Worm (Caenorhabditis elegans) whole organism, young adult: ENCODE measurements around the gene srz-94.

Experiments
- B0035.1 ChIP-seq: sonication (generic microtip); optimal IDR thresholded peaks from 2 replicates; lab custom pipeline; 2016; ENCODE audit warnings: missing genetic modification characterization, mild to moderate bottlenecking, missing compliant biosample characterization, missing genotype, missing genetic modification reagents
- C17E4.6 ChIP-seq: fragments of 200-800 bp; sonication (Bioruptor generic); IDR thresholded peaks from 2 replicates; pipeline ENCODE4 v1.3.6; 2022; ENCODE audit warnings: missing genetic modification reagents, missing genetic modification characterization, missing compliant biosample characterization
- F33H1.4 ChIP-seq: fragments of 200-800 bp; sonication (Bioruptor generic); IDR thresholded peaks from 2 replicates; pipeline ENCODE4 v1.3.6; 2022; ENCODE audit warnings: missing genetic modification reagents, missing genetic modification characterization, missing compliant biosample characterization
- F49E8.2 ChIP-seq: sonication (generic microtip); optimal IDR thresholded peaks from 3 replicates; lab custom pipeline; 2017; ENCODE audit warnings: missing genetic modification characterization, mild to moderate bottlenecking, missing compliant biosample characterization, antibody characterized with exemption, moderate library complexity; ENCODE audit not compliant: insufficient read depth
- Y53F4B.3 ChIP-seq: fragments of 200-800 bp; sonication (Bioruptor generic); IDR thresholded peaks from 2 replicates; pipeline ENCODE4 v1.3.6; 2022; ENCODE audit warnings: missing genetic modification reagents, missing genetic modification characterization, missing compliant biosample characterization
- Y53G8AR.9 ChIP-seq: fragments of 200-800 bp; sonication (Bioruptor generic); conservative IDR thresholded peaks from 2 replicates; pipeline ENCODE4 v1.3.6; 2022; ENCODE audit warnings: missing genetic modification reagents, missing genetic modification characterization, missing compliant biosample characterization
- Y79H2A.3 ChIP-seq: fragments of 200-800 bp; sonication (Bioruptor generic); conservative IDR thresholded peaks from 2 replicates; pipeline ENCODE4 v1.3.6; 2022; ENCODE audit warnings: missing genetic modification reagents, missing genetic modification characterization, missing compliant biosample characterization
- Y95B8A.8 ChIP-seq: fragments of 200-800 bp; sonication (Bioruptor generic); IDR thresholded peaks from 2 replicates; pipeline ENCODE4 v1.3.6; 2022; ENCODE audit warnings: missing genetic modification reagents, missing genetic modification characterization, missing compliant biosample characterization
- ZK185.1 ChIP-seq: sonication (generic microtip); optimal IDR thresholded peaks from 2 replicates; lab custom pipeline; 2016; ENCODE audit warnings: mild to moderate bottlenecking, missing genetic modification characterization, missing compliant biosample characterization; ENCODE audit not compliant: poor library complexity, severe bottlenecking
- ama-1 ChIP-seq, 3 experiments: fragments of 150-350 bp in 1 of 3; sonication (generic microtip) in 2 of 3; optimal IDR thresholded peaks; 2 replicates each; lab custom pipeline; 2014 to 2018; ENCODE audit warnings: missing biosample characterization in 2 of 3, missing genetic modification characterization in 2 of 3, missing genetic modification reagents in 2 of 3
- attf-5 ChIP-seq: fragments of 200-800 bp; sonication (Bioruptor generic); optimal IDR thresholded peaks from 2 replicates; lab custom pipeline; 2018; ENCODE audit warnings: mild to moderate bottlenecking, missing genetic modification characterization, missing compliant biosample characterization
- ceh-40 ChIP-seq: fragments of 200-800 bp; sonication (Bioruptor generic); IDR thresholded peaks from 2 replicates; pipeline ENCODE4 v1.3.6; 2022; ENCODE audit warnings: missing genetic modification characterization, missing compliant biosample characterization
- ceh-58 ChIP-seq: fragments of 200-800 bp; sonication (Bioruptor generic); IDR thresholded peaks from 2 replicates; pipeline ENCODE4 v1.3.6; 2022; ENCODE audit warnings: missing genetic modification characterization, missing compliant biosample characterization
- ceh-79 ChIP-seq: sonication (generic microtip); optimal IDR thresholded peaks from 2 replicates; lab custom pipeline; 2017; ENCODE audit warnings: mild to moderate bottlenecking, missing genetic modification characterization, missing compliant biosample characterization
- die-1 ChIP-seq: sonication (generic microtip); optimal IDR thresholded peaks from 2 replicates; lab custom pipeline; 2016; ENCODE audit warnings: missing genotype, mild to moderate bottlenecking, missing genetic modification characterization, missing compliant biosample characterization
- dpff-1 ChIP-seq: sonication (generic microtip); optimal IDR thresholded peaks from 2 replicates; lab custom pipeline; 2017; ENCODE audit warnings: mild to moderate bottlenecking, missing genetic modification characterization, missing compliant biosample characterization
- dpl-1 ChIP-seq: fragments of 150-350 bp; optimal IDR thresholded peaks from 2 replicates; lab custom pipeline; 2014; ENCODE audit warnings: missing biosample characterization, missing genetic modification reagents, missing genetic modification characterization
- egrh-3 ChIP-seq: fragments of 200-800 bp; sonication (Bioruptor generic); IDR thresholded peaks from 2 replicates; pipeline ENCODE4 v1.3.6; 2022; ENCODE audit warnings: missing genetic modification reagents, missing genetic modification characterization, missing compliant biosample characterization
- ets-4 ChIP-seq: fragments of 200-800 bp; sonication (Bioruptor generic); optimal IDR thresholded peaks from 2 replicates; lab custom pipeline; 2018; ENCODE audit warnings: mild to moderate bottlenecking, missing genetic modification characterization, missing compliant biosample characterization
- fkh-3 ChIP-seq: sonication (generic microtip); optimal IDR thresholded peaks from 2 replicates; lab custom pipeline; 2016; ENCODE audit warnings: mild to moderate bottlenecking, missing genetic modification characterization, missing compliant biosample characterization
- him-1 ChIP-seq: sonication (generic microtip); optimal IDR thresholded peaks from 2 replicates; lab custom pipeline; 2016; ENCODE audit warnings: missing genotype, missing genetic modification reagents, missing genetic modification characterization, missing compliant biosample characterization
- hlh-12 ChIP-seq: sonication (generic microtip); optimal IDR thresholded peaks from 2 replicates; lab custom pipeline; 2016; ENCODE audit warnings: missing genetic modification characterization, missing compliant biosample characterization
- lin-26 ChIP-seq: fragments of 200-800 bp; sonication (Bioruptor generic); IDR thresholded peaks from 2 replicates; pipeline ENCODE4 v1.3.6; 2022; ENCODE audit warnings: missing genetic modification reagents, missing genetic modification characterization, missing compliant biosample characterization
- lin-35 ChIP-seq, 3 experiments: fragments of 150-350 bp in 2 of 3; sonication (generic microtip) in 1 of 3; optimal IDR thresholded peaks; 2 replicates each; lab custom pipeline; 2014 to 2018; ENCODE audit warnings: missing biosample characterization in 3 of 3, missing genetic modification characterization in 3 of 3, missing genetic modification reagents in 3 of 3
- lsl-1 ChIP-seq: fragments of 200-800 bp; sonication (Bioruptor generic); optimal IDR thresholded peaks from 2 replicates; lab custom pipeline; 2018; ENCODE audit warnings: mild to moderate bottlenecking, missing genetic modification characterization, moderate library complexity, missing compliant biosample characterization
- lsy-27 ChIP-seq: sonication (generic microtip); optimal IDR thresholded peaks from 2 replicates; lab custom pipeline; 2017; ENCODE audit warnings: missing genetic modification characterization, mild to moderate bottlenecking, missing compliant biosample characterization, antibody characterized with exemption, missing genotype, borderline replicate concordance; ENCODE audit not compliant: insufficient read depth
- madf-10 ChIP-seq: sonication (generic microtip); optimal IDR thresholded peaks from 2 replicates; lab custom pipeline; 2016; ENCODE audit warnings: mild to moderate bottlenecking, missing genetic modification characterization, missing compliant biosample characterization
- madf-3 ChIP-seq: fragments of 200-800 bp; sonication (Bioruptor generic); IDR thresholded peaks from 2 replicates; pipeline ENCODE4 v1.3.6; 2022; ENCODE audit warnings: missing genetic modification reagents, missing genetic modification characterization, missing compliant biosample characterization
- madf-6 ChIP-seq: fragments of 200-800 bp; sonication (Bioruptor generic); IDR thresholded peaks from 2 replicates; pipeline ENCODE4 v1.3.6; 2022; ENCODE audit warnings: missing genetic modification reagents, missing genetic modification characterization, missing compliant biosample characterization
- madf-8 ChIP-seq: fragments of 200-800 bp; sonication (Bioruptor generic); conservative IDR thresholded peaks from 2 replicates; pipeline ENCODE4 v1.3.6; 2022; ENCODE audit warnings: missing genetic modification reagents, missing genetic modification characterization, missing compliant biosample characterization
- mxl-1 ChIP-seq: sonication (generic microtip); optimal IDR thresholded peaks from 2 replicates; lab custom pipeline; 2016; ENCODE audit warnings: missing genetic modification characterization, missing compliant biosample characterization
- nfyb-1 ChIP-seq: fragments of 200-800 bp; sonication (Bioruptor generic); IDR thresholded peaks from 2 replicates; pipeline ENCODE4 v1.3.6; 2022; ENCODE audit warnings: missing genetic modification reagents, missing genetic modification characterization, missing compliant biosample characterization
- nhr-80 ChIP-seq: sonication (generic microtip); optimal IDR thresholded peaks from 2 replicates; lab custom pipeline; 2016; ENCODE audit warnings: missing genetic modification characterization, missing compliant biosample characterization
- repo-1 ChIP-seq: sonication (generic microtip); optimal IDR thresholded peaks from 2 replicates; lab custom pipeline; 2017; ENCODE audit warnings: mild to moderate bottlenecking, missing genetic modification characterization, missing compliant biosample characterization
- snpc-1.1 ChIP-seq: sonication (generic microtip); optimal IDR thresholded peaks from 2 replicates; lab custom pipeline; 2017; ENCODE audit warnings: missing genetic modification characterization, mild to moderate bottlenecking, missing compliant biosample characterization, antibody characterized with exemption, moderate library complexity, missing genotype, missing genetic modification reagents; ENCODE audit not compliant: insufficient read depth
- snpc-4 ChIP-seq, 5 experiments: fragments of 150-350 bp in 1 of 5; sonication (generic microtip) in 4 of 5; optimal IDR thresholded peaks; 2 replicates each; lab custom pipeline; 2014 to 2018; ENCODE audit warnings: missing genetic modification characterization in 5 of 5, missing biosample characterization in 3 of 5, antibody characterized with exemption in 2 of 5, mild to moderate bottlenecking in 2 of 5, missing compliant biosample characterization in 2 of 5, missing genotype in 2 of 5, moderate library complexity in 2 of 5, missing genetic modification reagents in 1 of 5
- tbp1 ChIP-seq: fragments of 200-800 bp; sonication (Bioruptor generic); optimal IDR thresholded peaks from 2 replicates; lab custom pipeline; 2018; ENCODE audit warnings: mild to moderate bottlenecking, missing genetic modification characterization, missing compliant biosample characterization
- tbx-9 ChIP-seq: sonication (generic microtip); optimal IDR thresholded peaks from 2 replicates; lab custom pipeline; 2016; ENCODE audit warnings: borderline replicate concordance, missing genetic modification characterization, inconsistent platforms, missing compliant biosample characterization

The srz-94 gene

ce11 chrV:17042263-17042662 is 6.5 kb upstream of the srz-94 start, which contains the start of gene hpo-33:
TSS of gene hpo-33 (plus strand) at chrV:17042563.
- TF ChIP-seq snpc-1.1 (tag; lab: Kevin White, UChicago) = no peak
- TF ChIP-seq ets-4 = no peak
- no peak for TF ChIP-seq Y53G8AR.9
- no peak for TF ChIP-seq lsy-27 (tag; lab: Kevin White, UChicago)
- TF ChIP-seq nhr-80 = no peak
- no peak for TF ChIP-seq dpff-1
- no peak for TF ChIP-seq tbx-9 (tag; lab: Kevin White, UChicago)
- TF ChIP-seq dpl-1 = no peak
- TF ChIP-seq F33H1.4 (GFP tag; lab: Robert Waterston, UW) = no peak
- no peak for TF ChIP-seq madf-8 (GFP tag; lab: Robert Waterston, UW)
- TF ChIP-seq Y95B8A.8 = no peak
- no peak for TF ChIP-seq repo-1 (tag; lab: Kevin White, UChicago)
- no peak for TF ChIP-seq lin-35 (GFP tag; optimal IDR thresholded peaks at IDR 0.05; lab: Kevin White, UChicago)
- TF ChIP-seq, all 124 proteins: peak for 0

- TF ChIP-seq Y53G8AR.9 = no peak
- TF ChIP-seq lin-35 (GFP tag; optimal IDR thresholded peaks at IDR 0.05; lab: Kevin White, UChicago) = no peak
- TF ChIP-seq fkh-3 (tag; lab: Kevin White, UChicago) = no peak
- no peak for TF ChIP-seq ceh-79 (tag; lab: Kevin White, UChicago)
- no peak for TF ChIP-seq tbp1 (GFP tag; lab: Kevin White, UChicago)
- no peak for TF ChIP-seq ceh-58 (GFP tag; lab: Robert Waterston, UW)
- TF ChIP-seq egrh-3 (GFP tag; lab: Robert Waterston, UW) = no peak
These were observed 5.3 kb downstream of the srz-94 start for ce11 chrV:17030430-17030829.

ce11 chrV:17026289-17026688 is 9.5 kb downstream of the srz-94 start, which contains the start of gene F49H6.15:
TSS of gene F49H6.15 (minus strand) at chrV:17026389.
- no peak for TF ChIP-seq hlh-12
- TF ChIP-seq mxl-1 (tag; lab: Kevin White, UChicago) = no peak
- TF ChIP-seq ZK185.1 (tag; lab: Kevin White, UChicago) = no peak
- no peak for TF ChIP-seq madf-6 (GFP tag; lab: Robert Waterston, UW)
- TF ChIP-seq lin-26 = no peak
- no peak for TF ChIP-seq B0035.1
- TF ChIP-seq attf-5 (GFP tag; lab: Kevin White, UChicago) = no peak
- no peak for TF ChIP-seq Y53F4B.3
- TF ChIP-seq lsl-1 (GFP tag; lab: Kevin White, UChicago) = no peak
- no peak for TF ChIP-seq madf-3 (GFP tag; lab: Robert Waterston, UW)
- TF ChIP-seq F49E8.2 (tag; lab: Kevin White, UChicago) = no peak
- TF ChIP-seq Y79H2A.3 (GFP tag; lab: Robert Waterston, UW) = no peak
- no peak for TF ChIP-seq ama-1 (optimal IDR thresholded peaks at IDR 0.05; lab: Kevin White, UChicago)
- no peak for TF ChIP-seq ama-1 (GFP tag; optimal IDR thresholded peaks at IDR 0.05; lab: Kevin White, UChicago)
- TF ChIP-seq ceh-40 (GFP tag; lab: Robert Waterston, UW) = no peak
- TF ChIP-seq nfyb-1 (GFP tag; lab: Robert Waterston, UW) = no peak
- no peak for TF ChIP-seq snpc-4 (GFP tag; optimal IDR thresholded peaks at IDR 0.05; lab: Kevin White, UChicago)
- TF ChIP-seq snpc-4 (tag; optimal IDR thresholded peaks at IDR 0.05; lab: Kevin White, UChicago) = no peak
- TF ChIP-seq him-1 (tag; lab: Kevin White, UChicago) = no peak
- TF ChIP-seq C17E4.6 (GFP tag; lab: Robert Waterston, UW) = no peak
- TF ChIP-seq die-1 (tag; lab: Kevin White, UChicago) = no peak
- TF ChIP-seq madf-10 (tag; lab: Kevin White, UChicago) = no peak
